Worm (Caenorhabditis elegans): ENCODE measurements around the gene C09E9.1.

C09E9.1 gene

ce11 chrIV:1251242-1251911, 23.3 kb upstream of the C09E9.1 start, which contains the start of the genes clec-166 and F38A1.6:
Gene clec-166 (minus strand): TSS chrIV:1251342.
Gene F38A1.6 (plus strand): TSS chrIV:1251861.
- TF ChIP-seq B0310.2 (tag; optimal IDR thresholded peaks at IDR 0.05) = no peak
- no peak for TF ChIP-seq pes-1 (GFP tag; IDR thresholded peaks at IDR 0.05)
- no peak for TF ChIP-seq flt-1 (GFP tag; IDR thresholded peaks at IDR 0.05)
- no peak for TF ChIP-seq ceh-36 (tag; optimal IDR thresholded peaks at IDR 0.05)
- TF ChIP-seq tra-4 (tag; optimal IDR thresholded peaks at IDR 0.05) = no peak
- no peak for TF ChIP-seq ceh-13 (GFP tag; optimal IDR thresholded peaks at IDR 0.05)
- TF ChIP-seq F13C5.2 (tag; optimal IDR thresholded peaks at IDR 0.05) = no peak
- no peak for TF ChIP-seq tbx-11 (GFP tag; IDR thresholded peaks at IDR 0.05)
- TF ChIP-seq ama-1 (optimal IDR thresholded peaks at IDR 0.05) = no peak
- TF ChIP-seq hnd-1 (tag; optimal IDR thresholded peaks at IDR 0.05) = no peak
- no peak for TF ChIP-seq aly-1 (tag; optimal IDR thresholded peaks at IDR 0.05)
- no peak for TF ChIP-seq sea-1 (GFP tag; conservative IDR thresholded peaks at IDR 0.05)
- TF ChIP-seq hmbx-1 (tag; optimal IDR thresholded peaks at IDR 0.05) = no peak
- no peak for TF ChIP-seq scrt-1 (GFP tag; IDR thresholded peaks at IDR 0.05)
- no peak for TF ChIP-seq tbx-37 (GFP tag; conservative IDR thresholded peaks at IDR 0.05)
- no peak for TF ChIP-seq hmg-4 (GFP tag; optimal IDR thresholded peaks at IDR 0.05)
- TF ChIP-seq ets-7 (tag; optimal IDR thresholded peaks at IDR 0.05) = no peak

- TF ChIP-seq B0310.2 (tag; optimal IDR thresholded peaks at IDR 0.05) (no peak), F13C5.2 (tag; optimal IDR thresholded peaks at IDR 0.05) (no peak), tra-4 (tag; optimal IDR thresholded peaks at IDR 0.05) (no peak), ceh-13 (GFP tag; optimal IDR thresholded peaks at IDR 0.05) (no peak), pes-1 (GFP tag; IDR thresholded peaks at IDR 0.05) (no peak), hnd-1 (tag; optimal IDR thresholded peaks at IDR 0.05) (no peak), ets-7 (tag; optimal IDR thresholded peaks at IDR 0.05) (no peak), tbx-37 (GFP tag; conservative IDR thresholded peaks at IDR 0.05) (no peak), flt-1 (GFP tag; IDR thresholded peaks at IDR 0.05) (no peak), sea-1 (GFP tag; conservative IDR thresholded peaks at IDR 0.05) (no peak), tbx-11 (GFP tag; IDR thresholded peaks at IDR 0.05) (no peak), aly-1 (tag; optimal IDR thresholded peaks at IDR 0.05) (no peak), ceh-36 (tag; optimal IDR thresholded peaks at IDR 0.05) (no peak), scrt-1 (GFP tag; IDR thresholded peaks at IDR 0.05) (no peak), ama-1 (optimal IDR thresholded peaks at IDR 0.05) (no peak), hmbx-1 (tag; optimal IDR thresholded peaks at IDR 0.05) (no peak), hmg-4 (GFP tag; optimal IDR thresholded peaks at IDR 0.05) (no peak)
Observed at ce11 chrIV:1255632-1256031, 19.0 kb upstream of the C09E9.1 start, which contains the start of gene clec-167. Gene clec-167 (minus strand): TSS chrIV:1255732.

ce11 chrIV:1256723-1257122, 17.9 kb upstream of the C09E9.1 start, which contains the start of gene clec-168:
Gene clec-168 (plus strand): TSS chrIV:1256969.
- TF ChIP-seq ama-1 (optimal IDR thresholded peaks at IDR 0.05) = no peak
- no peak for TF ChIP-seq scrt-1 (GFP tag; IDR thresholded peaks at IDR 0.05)

- no peak for TF ChIP-seq F13C5.2 (tag; optimal IDR thresholded peaks at IDR 0.05)
- no peak for TF ChIP-seq pes-1 (GFP tag; IDR thresholded peaks at IDR 0.05)
- no peak for TF ChIP-seq ets-7 (tag; optimal IDR thresholded peaks at IDR 0.05)
- TF ChIP-seq sea-1 (GFP tag; conservative IDR thresholded peaks at IDR 0.05) = no peak
- TF ChIP-seq tbx-11 (GFP tag; IDR thresholded peaks at IDR 0.05) = no peak
- TF ChIP-seq B0310.2 (tag; optimal IDR thresholded peaks at IDR 0.05) = no peak
- TF ChIP-seq ama-1 (optimal IDR thresholded peaks at IDR 0.05) = no peak
- no peak for TF ChIP-seq tra-4 (tag; optimal IDR thresholded peaks at IDR 0.05)
- no peak for TF ChIP-seq tbx-37 (GFP tag; conservative IDR thresholded peaks at IDR 0.05)
- no peak for TF ChIP-seq ceh-13 (GFP tag; optimal IDR thresholded peaks at IDR 0.05)
- TF ChIP-seq flt-1 (GFP tag; IDR thresholded peaks at IDR 0.05) = no peak
- TF ChIP-seq hnd-1 (tag; optimal IDR thresholded peaks at IDR 0.05) = no peak
- TF ChIP-seq hmg-4 (GFP tag; optimal IDR thresholded peaks at IDR 0.05) = no peak
- TF ChIP-seq ceh-36 (tag; optimal IDR thresholded peaks at IDR 0.05) = no peak
- TF ChIP-seq hmbx-1 (tag; optimal IDR thresholded peaks at IDR 0.05) = no peak
- TF ChIP-seq aly-1 (tag; optimal IDR thresholded peaks at IDR 0.05) = no peak
- no peak for TF ChIP-seq scrt-1 (GFP tag; IDR thresholded peaks at IDR 0.05)
Observed at ce11 chrIV:1260474-1260873, 14.2 kb upstream of the C09E9.1 start.

- no peak for TF ChIP-seq pes-1 (GFP tag; IDR thresholded peaks at IDR 0.05)
Observed at ce11 chrIV:1261024-1261423, 13.6 kb upstream of the C09E9.1 start, which contains the start of gene clec-169. Gene clec-169 (plus strand): TSS chrIV:1261324.

- TF ChIP-seq sea-1 (GFP tag; conservative IDR thresholded peaks at IDR 0.05) (no peak), hmbx-1 (tag; optimal IDR thresholded peaks at IDR 0.05) (no peak), tra-4 (tag; optimal IDR thresholded peaks at IDR 0.05) (no peak), ets-7 (tag; optimal IDR thresholded peaks at IDR 0.05) (no peak), B0310.2 (tag; optimal IDR thresholded peaks at IDR 0.05) (no peak), ceh-13 (GFP tag; optimal IDR thresholded peaks at IDR 0.05) (no peak), tbx-37 (GFP tag; conservative IDR thresholded peaks at IDR 0.05) (no peak), ama-1 (optimal IDR thresholded peaks at IDR 0.05) (no peak), pes-1 (GFP tag; IDR thresholded peaks at IDR 0.05) (no peak), aly-1 (tag; optimal IDR thresholded peaks at IDR 0.05) (no peak), hmg-4 (GFP tag; optimal IDR thresholded peaks at IDR 0.05) (no peak), flt-1 (GFP tag; IDR thresholded peaks at IDR 0.05) (no peak), hnd-1 (tag; optimal IDR thresholded peaks at IDR 0.05) (no peak), ceh-36 (tag; optimal IDR thresholded peaks at IDR 0.05) (no peak), F13C5.2 (tag; optimal IDR thresholded peaks at IDR 0.05) (no peak), scrt-1 (GFP tag; IDR thresholded peaks at IDR 0.05) (no peak), tbx-11 (GFP tag; IDR thresholded peaks at IDR 0.05) (no peak)
Observed at ce11 chrIV:1261930-1262329, 12.7 kb upstream of the C09E9.1 start.

- no peak for TF ChIP-seq ceh-13 (GFP tag; optimal IDR thresholded peaks at IDR 0.05)
- no peak for TF ChIP-seq hmg-4 (GFP tag; optimal IDR thresholded peaks at IDR 0.05)
- TF ChIP-seq tbx-11 (GFP tag; IDR thresholded peaks at IDR 0.05) = no peak
Observed at ce11 chrIV:1264928-1265327, 9.7 kb upstream of the C09E9.1 start, which contains the start of gene F38A1.13. Gene F38A1.13 (plus strand): TSS chrIV:1265228.

Measured in whole organism, early embryonic.